Fruit fly (Drosophila melanogaster) whole organism, wandering third instar larva: ENCODE measurements around the gene CG5541.

ENCODE experiments used
- Abd-B ChIP-seq: fragments of >200 bp; optimal IDR thresholded peaks from 2 replicates; lab custom pipeline; 2017; ENCODE audit warnings: missing biosample characterization, missing genetic modification characterization
- CG32264 ChIP-seq: fragments of 200-800 bp; sonication (Bioruptor generic); optimal IDR thresholded peaks from 2 replicates; lab custom pipeline; 2016; ENCODE audit warnings: missing biosample characterization, missing genetic modification characterization
- CG9705 ChIP-seq: fragments of 200-800 bp; sonication (Bioruptor generic); optimal IDR thresholded peaks from 2 replicates; lab custom pipeline; 2018; ENCODE audit warnings: missing biosample characterization, mild to moderate bottlenecking, missing genetic modification characterization
- CrebA ChIP-seq: fragments of 200-800 bp; sonication (Bioruptor generic); optimal IDR thresholded peaks from 2 replicates; lab custom pipeline; 2016; ENCODE audit warnings: missing biosample characterization, mild to moderate bottlenecking, missing genetic modification characterization, borderline replicate concordance
- Dfd ChIP-seq: fragments of >200 bp; optimal IDR thresholded peaks from 2 replicates; lab custom pipeline; 2017; ENCODE audit warnings: missing biosample characterization, missing genetic modification characterization
- Dif ChIP-seq: fragments of 200-275, 200-300 bp; sonication (Bioruptor generic); optimal IDR thresholded peaks from 2 replicates; lab custom pipeline; 2018; ENCODE audit warnings: missing biosample characterization, missing genetic modification characterization; ENCODE audit not compliant: partially characterized antibody
- GATAd ChIP-seq: sonication (Bioruptor generic); optimal IDR thresholded peaks from 2 replicates; lab custom pipeline; 2016; ENCODE audit warnings: missing biosample characterization, missing genetic modification characterization
- HLH106 ChIP-seq: fragments of 200-800 bp; optimal IDR thresholded peaks from 3 replicates; lab custom pipeline; 2019; ENCODE audit warnings: missing biosample characterization, mild to moderate bottlenecking, missing genetic modification characterization, moderate library complexity
- Hnf4 ChIP-seq: fragments of 200-800 bp; sonication (Bioruptor generic); optimal IDR thresholded peaks from 2 replicates; lab custom pipeline; 2016; ENCODE audit warnings: missing biosample characterization, mild to moderate bottlenecking, missing genetic modification characterization
- Hr78 ChIP-seq: fragments of >200 bp; optimal IDR thresholded peaks from 2 replicates; lab custom pipeline; 2017; ENCODE audit warnings: missing biosample characterization, missing genetic modification characterization
- Hr83 ChIP-seq: fragments of 200-300 bp; sonication (Bioruptor generic); optimal IDR thresholded peaks from 2 replicates; lab custom pipeline; 2016; ENCODE audit warnings: missing biosample characterization, mild to moderate bottlenecking, missing genetic modification characterization, moderate library complexity; ENCODE audit not compliant: poor library complexity, severe bottlenecking
- Jra ChIP-seq: sonication (Bioruptor generic); optimal IDR thresholded peaks from 2 replicates; lab custom pipeline; 2016; ENCODE audit warnings: missing biosample characterization, missing genetic modification characterization
- Mio ChIP-seq: sonication (Bioruptor generic); optimal IDR thresholded peaks from 2 replicates; lab custom pipeline; 2016; ENCODE audit warnings: missing biosample characterization, missing genetic modification characterization
- Myc ChIP-seq: fragments of >200 bp; optimal IDR thresholded peaks from 2 replicates; lab custom pipeline; 2017
- N ChIP-seq: fragments of >200 bp; optimal IDR thresholded peaks from 2 replicates; lab custom pipeline; 2018; ENCODE audit warnings: missing biosample characterization, missing external identifiers, missing genetic modification characterization
- OdsH ChIP-seq: fragments of 200-800 bp; sonication (Bioruptor generic); optimal IDR thresholded peaks from 2 replicates; lab custom pipeline; 2016; ENCODE audit warnings: missing biosample characterization, mild to moderate bottlenecking, missing genetic modification characterization
- Rel ChIP-seq, 2 experiments: fragments of 200-800 bp; sonication (Bioruptor generic) in 1 of 2; optimal IDR thresholded peaks; 2 replicates in 1 of 2; 3 replicates in 1 of 2; lab custom pipeline; 2016 to 2019; ENCODE audit warnings: mild to moderate bottlenecking in 2 of 2, missing biosample characterization in 2 of 2, missing genetic modification characterization in 2 of 2, moderate library complexity in 1 of 2
- Sp1 ChIP-seq: fragments of 200-800 bp; sonication (Bioruptor generic); optimal IDR thresholded peaks from 3 replicates; lab custom pipeline; 2019; ENCODE audit warnings: missing biosample characterization, mild to moderate bottlenecking, missing genetic modification characterization, moderate library complexity
- Vsx2 ChIP-seq: fragments of 200-300, 225-300 bp; sonication (Bioruptor generic); optimal IDR thresholded peaks from 2 replicates; lab custom pipeline; 2018; ENCODE audit warnings: missing biosample characterization, missing genetic modification characterization; ENCODE audit not compliant: partially characterized antibody
- br ChIP-seq: fragments of 200-800 bp; sonication (Bioruptor generic); optimal IDR thresholded peaks from 2 replicates; lab custom pipeline; 2016; ENCODE audit warnings: missing biosample characterization, missing genetic modification characterization
- brk ChIP-seq: fragments of 200-800 bp; sonication (Bioruptor generic); optimal IDR thresholded peaks from 2 replicates; lab custom pipeline; 2016; ENCODE audit warnings: missing biosample characterization, mild to moderate bottlenecking, missing genetic modification characterization
- dl ChIP-seq, 2 experiments: fragments of 175-275, 200-275 bp in 1 of 2; fragments of 200-275 bp in 1 of 2; sonication (Bioruptor generic); optimal IDR thresholded peaks; lab custom pipeline; 2018; ENCODE audit warnings: mild to moderate bottlenecking in 2 of 2, missing biosample characterization in 2 of 2, missing genetic modification characterization in 2 of 2, moderate library complexity in 2 of 2; ENCODE audit not compliant: partially characterized antibody in 2 of 2, insufficient read depth in 1 of 2
- dmrt93B ChIP-seq: fragments of 200-800 bp; sonication (Bioruptor generic); optimal IDR thresholded peaks from 2 replicates; lab custom pipeline; 2018; ENCODE audit warnings: missing biosample characterization, mild to moderate bottlenecking, missing genetic modification characterization
- dsf ChIP-seq: sonication (Bioruptor generic); optimal IDR thresholded peaks from 2 replicates; lab custom pipeline; 2016; ENCODE audit warnings: missing biosample characterization, missing genetic modification characterization, borderline replicate concordance
- ey ChIP-seq: fragments of 200-800 bp; sonication (Bioruptor generic); optimal IDR thresholded peaks from 2 replicates; lab custom pipeline; 2016; ENCODE audit warnings: missing biosample characterization, missing genetic modification characterization
- foxo ChIP-seq, 2 experiments: fragments of 200-800 bp; sonication (Bioruptor generic); optimal IDR thresholded peaks; 2 replicates in 1 of 2; 3 replicates in 1 of 2; lab custom pipeline; 2016 to 2017; ENCODE audit warnings: missing biosample characterization in 2 of 2, missing genetic modification characterization in 2 of 2
- fru ChIP-seq: fragments of 200-800 bp; sonication (Bioruptor generic); optimal IDR thresholded peaks from 3 replicates; lab custom pipeline; 2016; ENCODE audit warnings: missing biosample characterization, mild to moderate bottlenecking, missing genetic modification characterization
- h ChIP-seq: fragments of 200-800 bp; sonication (Bioruptor generic); optimal IDR thresholded peaks from 3 replicates; lab custom pipeline; 2016; ENCODE audit warnings: missing biosample characterization, mild to moderate bottlenecking, missing genetic modification characterization
- jim ChIP-seq: fragments of 175-275, 200-325 bp; sonication (Bioruptor generic); optimal IDR thresholded peaks from 2 replicates; lab custom pipeline; 2016; ENCODE audit warnings: missing biosample characterization, mild to moderate bottlenecking, missing genetic modification characterization
- lola ChIP-seq: fragments of >200 bp; optimal IDR thresholded peaks from 2 replicates; lab custom pipeline; 2017; ENCODE audit warnings: missing biosample characterization, missing genetic modification characterization
- pan ChIP-seq: fragments of >200 bp; optimal IDR thresholded peaks from 2 replicates; lab custom pipeline; 2017
- psq ChIP-seq: fragments of 200-800 bp; sonication (Bioruptor generic); optimal IDR thresholded peaks from 3 replicates; lab custom pipeline; 2017; ENCODE audit warnings: missing biosample characterization, mild to moderate bottlenecking, missing genetic modification characterization, moderate library complexity
- rgr ChIP-seq: fragments of 200-800 bp; sonication (Bioruptor generic); optimal IDR thresholded peaks from 3 replicates; lab custom pipeline; 2016; ENCODE audit warnings: missing biosample characterization, mild to moderate bottlenecking, missing genetic modification characterization
- sage ChIP-seq: fragments of 200-800 bp; sonication (Bioruptor generic); optimal IDR thresholded peaks from 2 replicates; lab custom pipeline; 2016; ENCODE audit warnings: missing biosample characterization, mild to moderate bottlenecking, missing genetic modification characterization
- sv ChIP-seq: fragments of 200-800 bp; sonication (Bioruptor generic); optimal IDR thresholded peaks from 3 replicates; lab custom pipeline; 2016; ENCODE audit warnings: missing biosample characterization, missing genetic modification characterization
- tai ChIP-seq: sonication (Bioruptor generic); optimal IDR thresholded peaks from 2 replicates; lab custom pipeline; 2016; ENCODE audit warnings: missing biosample characterization, missing genetic modification characterization
- usp ChIP-seq: fragments of >200 bp; optimal IDR thresholded peaks from 2 replicates; lab custom pipeline; 2017; ENCODE audit warnings: missing biosample characterization, missing genetic modification characterization
- woc ChIP-seq: sonication (Bioruptor generic); optimal IDR thresholded peaks from 2 replicates; lab custom pipeline; 2016; ENCODE audit warnings: missing biosample characterization, mild to moderate bottlenecking, missing genetic modification characterization

The CG5541 gene

dm6 chrX:15043700-15044225 is at the start of gene CG5541:
CG5541 (plus strand) TSS chrX:15044123.
- TF ChIP-seq Dif (GFP tag; lab: Kevin White, UChicago) (no peak), Vsx2 (GFP tag; lab: Kevin White, UChicago) (no peak), lola (no peak), br (peak; percentile 5), fru (GFP tag; lab: Kevin White, UChicago) (no peak), CG9705 (GFP tag; lab: Kevin White, UChicago) (peak; percentile 28), foxo (GFP tag; optimal IDR thresholded peaks at IDR 0.05; lab: Kevin White, UChicago) (peak in 1 of 2 experiments; percentile 35), CrebA (no peak), Hr78 (no peak), Myc (lab: Kevin White, UChicago) (peak; percentile 96), jim (no peak), Hnf4 (GFP tag; lab: Kevin White, UChicago) (no peak), dl (GFP tag; optimal IDR thresholded peaks at IDR 0.05; lab: Kevin White, UChicago; ENCODE audit: insufficient read depth in 1 of 2, partially characterized antibody in 2 of 2) (peak; percentile 67 to 75), Jra (no peak), brk (GFP tag; lab: Kevin White, UChicago) (no peak), Abd-B (no peak), rgr (GFP tag; lab: Kevin White, UChicago) (no peak), Dfd (GFP tag; lab: Kevin White, UChicago) (no peak), CG32264 (GFP tag; lab: Kevin White, UChicago) (no peak), woc (GFP tag; lab: Kevin White, UChicago) (peak; percentile 86), ey (GFP tag; lab: Kevin White, UChicago) (peak; percentile 57), h (GFP tag; lab: Kevin White, UChicago) (peak; percentile 52), Rel (GFP tag; optimal IDR thresholded peaks at IDR 0.05; lab: Kevin White, UChicago) (no peak), Rel (tag; optimal IDR thresholded peaks at IDR 0.05; lab: Kevin White, UChicago) (no peak), GATAd (GFP tag; lab: Kevin White, UChicago) (no peak), dsf (no peak), N (GFP tag; lab: Kevin White, UChicago) (no peak), sage (GFP tag; lab: Kevin White, UChicago) (no peak), pan (lab: Kevin White, UChicago) (no peak), dmrt93B (GFP tag; lab: Kevin White, UChicago) (peak; percentile 44), psq (no peak), tai (GFP tag; lab: Kevin White, UChicago) (no peak), usp (no peak), sv (GFP tag; lab: Kevin White, UChicago) (peak; percentile 2), Mio (GFP tag; lab: Kevin White, UChicago) (no peak), OdsH (GFP tag; lab: Kevin White, UChicago) (peak; percentile 24), Hr83 (GFP tag; lab: Kevin White, UChicago) (no peak), Sp1 (GFP tag; lab: Kevin White, UChicago) (peak; percentile 54), HLH106 (peak; percentile 23)

dm6 chrX:15019413-15019812 is 24.5 kb upstream of the CG5541 start:
- TF ChIP-seq Dif (GFP tag; lab: Kevin White, UChicago) = no peak
- TF ChIP-seq Jra = no peak

- TF ChIP-seq h (GFP tag; lab: Kevin White, UChicago) = peak; percentile 65
- peak; percentile 18 for TF ChIP-seq sage (GFP tag; lab: Kevin White, UChicago)
- TF ChIP-seq GATAd (GFP tag; lab: Kevin White, UChicago) = no peak
- TF ChIP-seq usp = no peak
- peak; percentile 21 for TF ChIP-seq br
- peak; percentile 80 for TF ChIP-seq HLH106
- TF ChIP-seq Vsx2 (GFP tag; lab: Kevin White, UChicago) = no peak
- peak; percentile 31 for TF ChIP-seq woc (GFP tag; lab: Kevin White, UChicago)
- peak; percentile 66 for TF ChIP-seq OdsH (GFP tag; lab: Kevin White, UChicago)
- peak; percentile 73 for TF ChIP-seq fru (GFP tag; lab: Kevin White, UChicago)
- peak; percentile 29 for TF ChIP-seq sv (GFP tag; lab: Kevin White, UChicago)
- peak; percentile 90 for TF ChIP-seq psq
- TF ChIP-seq Hnf4 (GFP tag; lab: Kevin White, UChicago) = no peak
- TF ChIP-seq rgr (GFP tag; lab: Kevin White, UChicago) = peak; percentile 77
- peak; percentile 59 for TF ChIP-seq brk (GFP tag; lab: Kevin White, UChicago)
- TF ChIP-seq Sp1 (GFP tag; lab: Kevin White, UChicago) = peak; percentile 81
- peak; percentile 56 for TF ChIP-seq dmrt93B (GFP tag; lab: Kevin White, UChicago)
- peak; percentile 36 for TF ChIP-seq ey (GFP tag; lab: Kevin White, UChicago)
- peak in 1 of 2 experiments; percentile 78 for TF ChIP-seq foxo (GFP tag; optimal IDR thresholded peaks at IDR 0.05; lab: Kevin White, UChicago)
Observed at dm6 chrX:15021021-15021477, 22.9 kb upstream of the CG5541 start.
